Fruit fly (Drosophila melanogaster): ENCODE results near the gene CG14397.
A peak's percentile ranks its signal among the peaks of the same experiment; 100 is the strongest.

CG14397 gene

dm6 chr2L:21102399-21103108 lies 11.5 kb downstream of the CG14397 start, which contains the start of gene CG9257 (continued):
- peak; percentile 6 for TF ChIP-seq bab2 (GFP tag; optimal IDR thresholded peaks at IDR 0.05)
- TF ChIP-seq Med (GFP tag) = peak; percentile 6
- peak; percentile 20 for TF ChIP-seq CoRest (tag; optimal IDR thresholded peaks at IDR 0.05)
- no peak for TF ChIP-seq twi (tag; optimal IDR thresholded peaks at IDR 0.05)
- TF ChIP-seq CG6813 (GFP tag; optimal IDR thresholded peaks at IDR 0.05) = no peak
- no peak for TF ChIP-seq maf-S (GFP tag; optimal IDR thresholded peaks at IDR 0.05)
- TF ChIP-seq CG1602 (GFP tag; optimal IDR thresholded peaks at IDR 0.05) = no peak
- TF ChIP-seq onecut (GFP tag; IDR thresholded peaks at IDR 0.05) = no peak
- TF ChIP-seq gro (GFP tag; optimal IDR thresholded peaks at IDR 0.05) = peak; percentile 34
- TF ChIP-seq CG3726 (GFP tag; IDR thresholded peaks at IDR 0.05) = no peak
- no peak for TF ChIP-seq yki (optimal IDR thresholded peaks at IDR 0.05)
- TF ChIP-seq Lpt (GFP tag; optimal IDR thresholded peaks at IDR 0.05) = no peak
- peak; percentile 65 for TF ChIP-seq pzg (GFP tag; optimal IDR thresholded peaks at IDR 0.05)
- TF ChIP-seq crp (GFP tag; optimal IDR thresholded peaks at IDR 0.05) = no peak
- peak; percentile 3 for TF ChIP-seq Fer1 (GFP tag; optimal IDR thresholded peaks at IDR 0.05)
- TF ChIP-seq ash1 (GFP tag; optimal IDR thresholded peaks at IDR 0.05) = no peak
- TF ChIP-seq CG18011 (GFP tag; optimal IDR thresholded peaks at IDR 0.05) = peak; percentile 38
- TF ChIP-seq CG8478 (optimal IDR thresholded peaks at IDR 0.05) = no peak
- no peak for TF ChIP-seq CG6689 (GFP tag; IDR thresholded peaks at IDR 0.05)
- TF ChIP-seq p53 (GFP tag; optimal IDR thresholded peaks at IDR 0.05) = no peak
- peak; percentile 46 for TF ChIP-seq CG10267 (tag; optimal IDR thresholded peaks at IDR 0.05)
- peak; percentile 33 for TF ChIP-seq CG12391 (tag; optimal IDR thresholded peaks at IDR 0.05)
- no peak for TF ChIP-seq CG2129 (GFP tag; IDR thresholded peaks at IDR 0.05; ENCODE audit: partially characterized antibody)
- peak; percentile 26 for TF ChIP-seq Sry-δ (GFP tag; optimal IDR thresholded peaks at IDR 0.05)
- TF ChIP-seq BEAF-32 (GFP tag; optimal IDR thresholded peaks at IDR 0.05) = peak; percentile 38
- TF ChIP-seq dmrt99B (tag; optimal IDR thresholded peaks at IDR 0.05) = no peak
- TF ChIP-seq Myb (GFP tag; optimal IDR thresholded peaks at IDR 0.05) = peak; percentile 24
- no peak for TF ChIP-seq jigr1 (GFP tag; IDR thresholded peaks at IDR 0.05)
- TF ChIP-seq pho (GFP tag; optimal IDR thresholded peaks at IDR 0.05) = peak; percentile 21
- peak; percentile 0 for TF ChIP-seq CG7786 (GFP tag; optimal IDR thresholded peaks at IDR 0.05)
- TF ChIP-seq croc (GFP tag; conservative IDR thresholded peaks at IDR 0.05) = no peak
- no peak for TF ChIP-seq Gsc (GFP tag; IDR thresholded peaks at IDR 0.05)
- peak; percentile 43 for TF ChIP-seq HmgZ (tag; optimal IDR thresholded peaks at IDR 0.05)
- TF ChIP-seq CG7928 (GFP tag; optimal IDR thresholded peaks at IDR 0.05) = no peak
- TF ChIP-seq Hey (tag; optimal IDR thresholded peaks at IDR 0.05) = no peak
- peak in 1 of 3 experiments; percentile 32 for TF ChIP-seq Stat92E (GFP tag; optimal IDR thresholded peaks at IDR 0.05)
- no peak for TF ChIP-seq Ptx1 (GFP tag; IDR thresholded peaks at IDR 0.05)
- peak; percentile 48 for TF ChIP-seq CG4617 (GFP tag; optimal IDR thresholded peaks at IDR 0.05; ENCODE audit: borderline replicate concordance)
- no peak for TF ChIP-seq sc (optimal IDR thresholded peaks at IDR 0.05)
- TF ChIP-seq sc (GFP tag; optimal IDR thresholded peaks at IDR 0.05) = no peak
- TF ChIP-seq Lhr (GFP tag; optimal IDR thresholded peaks at IDR 0.05) = peak; percentile 69
- no peak for TF ChIP-seq ind (GFP tag; optimal IDR thresholded peaks at IDR 0.05)
- no peak for TF ChIP-seq slou (GFP tag; optimal IDR thresholded peaks at IDR 0.05)
- TF ChIP-seq so (GFP tag; IDR thresholded peaks at IDR 0.05) = no peak
- no peak for TF ChIP-seq sima (GFP tag; optimal IDR thresholded peaks at IDR 0.05)
- no peak for TF ChIP-seq Hr3 (GFP tag; optimal IDR thresholded peaks at IDR 0.05)
- no peak for TF ChIP-seq ab (GFP tag; optimal IDR thresholded peaks at IDR 0.05)
- no peak for TF ChIP-seq CG9817 (tag; optimal IDR thresholded peaks at IDR 0.05)
- no peak for TF ChIP-seq repo (GFP tag; optimal IDR thresholded peaks at IDR 0.05)
- no peak for TF ChIP-seq CG8089 (GFP tag; optimal IDR thresholded peaks at IDR 0.05)
- no peak for TF ChIP-seq dpn (GFP tag; optimal IDR thresholded peaks at IDR 0.05)

Data from whole organism, embryonic.